Fruit fly (Drosophila melanogaster) whole organism, wandering third instar larva: Measurements from ENCODE around the gene mex1.
A peak's percentile ranks its signal among the peaks of the same experiment; 100 is the strongest.

Experiments used
- CG32264 ChIP-seq: fragments of 200-800 bp; sonication (Bioruptor generic); optimal IDR thresholded peaks from 2 replicates; lab custom pipeline; 2016; ENCODE audit warnings: missing biosample characterization, missing genetic modification characterization
- CrebA ChIP-seq: fragments of 200-800 bp; sonication (Bioruptor generic); optimal IDR thresholded peaks from 2 replicates; lab custom pipeline; 2016; ENCODE audit warnings: missing biosample characterization, mild to moderate bottlenecking, missing genetic modification characterization, borderline replicate concordance
- Dfd ChIP-seq: fragments of >200 bp; optimal IDR thresholded peaks from 2 replicates; lab custom pipeline; 2017; ENCODE audit warnings: missing biosample characterization, missing genetic modification characterization
- Dif ChIP-seq: fragments of 200-275, 200-300 bp; sonication (Bioruptor generic); optimal IDR thresholded peaks from 2 replicates; lab custom pipeline; 2018; ENCODE audit warnings: missing biosample characterization, missing genetic modification characterization; ENCODE audit not compliant: partially characterized antibody
- GATAd ChIP-seq: sonication (Bioruptor generic); optimal IDR thresholded peaks from 2 replicates; lab custom pipeline; 2016; ENCODE audit warnings: missing biosample characterization, missing genetic modification characterization
- Hnf4 ChIP-seq: fragments of 200-800 bp; sonication (Bioruptor generic); optimal IDR thresholded peaks from 2 replicates; lab custom pipeline; 2016; ENCODE audit warnings: missing biosample characterization, mild to moderate bottlenecking, missing genetic modification characterization
- Hr83 ChIP-seq: fragments of 200-300 bp; sonication (Bioruptor generic); optimal IDR thresholded peaks from 2 replicates; lab custom pipeline; 2016; ENCODE audit warnings: missing biosample characterization, mild to moderate bottlenecking, missing genetic modification characterization, moderate library complexity; ENCODE audit not compliant: poor library complexity, severe bottlenecking
- Jra ChIP-seq: sonication (Bioruptor generic); optimal IDR thresholded peaks from 2 replicates; lab custom pipeline; 2016; ENCODE audit warnings: missing biosample characterization, missing genetic modification characterization
- Mio ChIP-seq: sonication (Bioruptor generic); optimal IDR thresholded peaks from 2 replicates; lab custom pipeline; 2016; ENCODE audit warnings: missing biosample characterization, missing genetic modification characterization
- Myc ChIP-seq: fragments of >200 bp; optimal IDR thresholded peaks from 2 replicates; lab custom pipeline; 2017
- N ChIP-seq: fragments of >200 bp; optimal IDR thresholded peaks from 2 replicates; lab custom pipeline; 2018; ENCODE audit warnings: missing biosample characterization, missing external identifiers, missing genetic modification characterization
- Rel ChIP-seq, 2 experiments: fragments of 200-800 bp; sonication (Bioruptor generic) in 1 of 2; optimal IDR thresholded peaks; 2 replicates in 1 of 2; 3 replicates in 1 of 2; lab custom pipeline; 2016 to 2019; ENCODE audit warnings: mild to moderate bottlenecking in 2 of 2, missing biosample characterization in 2 of 2, missing genetic modification characterization in 2 of 2, moderate library complexity in 1 of 2
- Sp1 ChIP-seq: fragments of 200-800 bp; sonication (Bioruptor generic); optimal IDR thresholded peaks from 3 replicates; lab custom pipeline; 2019; ENCODE audit warnings: missing biosample characterization, mild to moderate bottlenecking, missing genetic modification characterization, moderate library complexity
- Vsx2 ChIP-seq: fragments of 200-300, 225-300 bp; sonication (Bioruptor generic); optimal IDR thresholded peaks from 2 replicates; lab custom pipeline; 2018; ENCODE audit warnings: missing biosample characterization, missing genetic modification characterization; ENCODE audit not compliant: partially characterized antibody
- br ChIP-seq: fragments of 200-800 bp; sonication (Bioruptor generic); optimal IDR thresholded peaks from 2 replicates; lab custom pipeline; 2016; ENCODE audit warnings: missing biosample characterization, missing genetic modification characterization
- brk ChIP-seq: fragments of 200-800 bp; sonication (Bioruptor generic); optimal IDR thresholded peaks from 2 replicates; lab custom pipeline; 2016; ENCODE audit warnings: missing biosample characterization, mild to moderate bottlenecking, missing genetic modification characterization
- dl ChIP-seq, 2 experiments: fragments of 175-275, 200-275 bp in 1 of 2; fragments of 200-275 bp in 1 of 2; sonication (Bioruptor generic); optimal IDR thresholded peaks; lab custom pipeline; 2018; ENCODE audit warnings: mild to moderate bottlenecking in 2 of 2, missing biosample characterization in 2 of 2, missing genetic modification characterization in 2 of 2, moderate library complexity in 2 of 2; ENCODE audit not compliant: partially characterized antibody in 2 of 2, insufficient read depth in 1 of 2
- dmrt93B ChIP-seq: fragments of 200-800 bp; sonication (Bioruptor generic); optimal IDR thresholded peaks from 2 replicates; lab custom pipeline; 2018; ENCODE audit warnings: missing biosample characterization, mild to moderate bottlenecking, missing genetic modification characterization
- dsf ChIP-seq: sonication (Bioruptor generic); optimal IDR thresholded peaks from 2 replicates; lab custom pipeline; 2016; ENCODE audit warnings: missing biosample characterization, missing genetic modification characterization, borderline replicate concordance
- ey ChIP-seq: fragments of 200-800 bp; sonication (Bioruptor generic); optimal IDR thresholded peaks from 2 replicates; lab custom pipeline; 2016; ENCODE audit warnings: missing biosample characterization, missing genetic modification characterization
- foxo ChIP-seq, 2 experiments: fragments of 200-800 bp; sonication (Bioruptor generic); optimal IDR thresholded peaks; 2 replicates in 1 of 2; 3 replicates in 1 of 2; lab custom pipeline; 2016 to 2017; ENCODE audit warnings: missing biosample characterization in 2 of 2, missing genetic modification characterization in 2 of 2
- fru ChIP-seq: fragments of 200-800 bp; sonication (Bioruptor generic); optimal IDR thresholded peaks from 3 replicates; lab custom pipeline; 2016; ENCODE audit warnings: missing biosample characterization, mild to moderate bottlenecking, missing genetic modification characterization
- h ChIP-seq: fragments of 200-800 bp; sonication (Bioruptor generic); optimal IDR thresholded peaks from 3 replicates; lab custom pipeline; 2016; ENCODE audit warnings: missing biosample characterization, mild to moderate bottlenecking, missing genetic modification characterization
- jim ChIP-seq: fragments of 175-275, 200-325 bp; sonication (Bioruptor generic); optimal IDR thresholded peaks from 2 replicates; lab custom pipeline; 2016; ENCODE audit warnings: missing biosample characterization, mild to moderate bottlenecking, missing genetic modification characterization
- lola ChIP-seq: fragments of >200 bp; optimal IDR thresholded peaks from 2 replicates; lab custom pipeline; 2017; ENCODE audit warnings: missing biosample characterization, missing genetic modification characterization
- pan ChIP-seq: fragments of >200 bp; optimal IDR thresholded peaks from 2 replicates; lab custom pipeline; 2017
- psq ChIP-seq: fragments of 200-800 bp; sonication (Bioruptor generic); optimal IDR thresholded peaks from 3 replicates; lab custom pipeline; 2017; ENCODE audit warnings: missing biosample characterization, mild to moderate bottlenecking, missing genetic modification characterization, moderate library complexity
- rgr ChIP-seq: fragments of 200-800 bp; sonication (Bioruptor generic); optimal IDR thresholded peaks from 3 replicates; lab custom pipeline; 2016; ENCODE audit warnings: missing biosample characterization, mild to moderate bottlenecking, missing genetic modification characterization
- sage ChIP-seq: fragments of 200-800 bp; sonication (Bioruptor generic); optimal IDR thresholded peaks from 2 replicates; lab custom pipeline; 2016; ENCODE audit warnings: missing biosample characterization, mild to moderate bottlenecking, missing genetic modification characterization
- sv ChIP-seq: fragments of 200-800 bp; sonication (Bioruptor generic); optimal IDR thresholded peaks from 3 replicates; lab custom pipeline; 2016; ENCODE audit warnings: missing biosample characterization, missing genetic modification characterization
- tai ChIP-seq: sonication (Bioruptor generic); optimal IDR thresholded peaks from 2 replicates; lab custom pipeline; 2016; ENCODE audit warnings: missing biosample characterization, missing genetic modification characterization
- woc ChIP-seq: sonication (Bioruptor generic); optimal IDR thresholded peaks from 2 replicates; lab custom pipeline; 2016; ENCODE audit warnings: missing biosample characterization, mild to moderate bottlenecking, missing genetic modification characterization

The mex1 gene

DNA sequence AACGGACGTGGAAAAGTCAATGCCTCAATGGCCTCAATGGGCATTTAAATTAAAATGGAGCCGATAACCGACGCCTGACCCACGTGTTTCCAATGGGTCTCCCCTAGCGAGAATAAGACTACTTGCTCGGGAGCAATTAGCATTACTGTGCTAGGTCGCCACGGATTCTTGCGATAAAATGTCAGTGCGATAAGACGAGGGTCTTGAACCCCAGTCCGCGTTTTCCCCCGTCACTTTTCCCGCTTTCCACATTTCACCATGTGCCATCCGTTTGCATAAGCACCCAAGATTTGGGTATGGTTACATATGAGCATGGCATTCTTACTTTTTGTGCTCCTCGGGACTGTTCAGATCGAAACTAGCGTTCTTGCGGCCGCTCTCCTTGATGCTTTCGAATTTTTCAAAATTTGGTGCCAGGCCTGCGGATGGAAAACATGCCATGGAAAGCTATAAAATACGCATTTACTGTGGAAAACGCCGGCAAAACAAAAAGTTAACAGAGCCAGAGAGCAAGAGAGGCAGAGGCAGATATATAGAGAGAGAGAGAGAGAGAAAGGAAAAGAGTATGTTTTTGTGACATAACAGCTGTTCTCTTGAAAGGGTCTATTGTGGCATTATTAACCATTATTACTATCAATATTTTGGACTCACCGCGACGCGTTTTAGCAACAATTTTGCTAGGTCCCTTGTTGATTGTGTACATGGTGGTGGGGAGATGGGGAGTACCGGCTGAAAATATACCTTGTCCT, 12.1 kb downstream of the mex1 start:
- peak; percentile 92 for TF ChIP-seq Dif (GFP tag; lab: Kevin White, UChicago)
- no peak for TF ChIP-seq Rel (GFP tag; optimal IDR thresholded peaks at IDR 0.05; lab: Kevin White, UChicago)
- peak; percentile 95 for TF ChIP-seq Rel (tag; optimal IDR thresholded peaks at IDR 0.05; lab: Kevin White, UChicago)
- no peak for TF ChIP-seq sv (GFP tag; lab: Kevin White, UChicago)
- TF ChIP-seq dl (GFP tag; optimal IDR thresholded peaks at IDR 0.05; lab: Kevin White, UChicago; ENCODE audit: insufficient read depth in 1 of 2, partially characterized antibody in 2 of 2): peak; percentile 80 to 81
- no peak for TF ChIP-seq Jra (GFP tag; lab: Kevin White, UChicago)
- TF ChIP-seq GATAd: no peak
- TF ChIP-seq, all 38 proteins: peak for 3

- TF ChIP-seq sage (peak; percentile 2), dsf (GFP tag; lab: Kevin White, UChicago) (no peak)
Measured at dm6 chr3L:15506174-15506926, 13.0 kb downstream of the mex1 start.

dm6 chr3L:15504687-15505086, 14.7 kb downstream of the mex1 start, which contains the start of gene CG7857:
CG7857 (minus strand) TSS chr3L:15504894.
- no peak for TF ChIP-seq h (GFP tag; lab: Kevin White, UChicago)
- no peak for TF ChIP-seq Rel (GFP tag; optimal IDR thresholded peaks at IDR 0.05; lab: Kevin White, UChicago)
- peak; percentile 29 for TF ChIP-seq Rel (tag; optimal IDR thresholded peaks at IDR 0.05; lab: Kevin White, UChicago)
- peak; percentile 14 for TF ChIP-seq sage

dm6 chr3L:15502256-15502655, 17.1 kb downstream of the mex1 start:
- TF ChIP-seq Myc (lab: Kevin White, UChicago) (no peak), dl (GFP tag; optimal IDR thresholded peaks at IDR 0.05; lab: Kevin White, UChicago; ENCODE audit: insufficient read depth in 1 of 2, partially characterized antibody in 2 of 2) (no peak), Sp1 (GFP tag; lab: Kevin White, UChicago) (no peak), Rel (GFP tag; optimal IDR thresholded peaks at IDR 0.05; lab: Kevin White, UChicago) (no peak), Rel (tag; optimal IDR thresholded peaks at IDR 0.05; lab: Kevin White, UChicago) (no peak), rgr (no peak), tai (no peak), GATAd (no peak)

DNA sequence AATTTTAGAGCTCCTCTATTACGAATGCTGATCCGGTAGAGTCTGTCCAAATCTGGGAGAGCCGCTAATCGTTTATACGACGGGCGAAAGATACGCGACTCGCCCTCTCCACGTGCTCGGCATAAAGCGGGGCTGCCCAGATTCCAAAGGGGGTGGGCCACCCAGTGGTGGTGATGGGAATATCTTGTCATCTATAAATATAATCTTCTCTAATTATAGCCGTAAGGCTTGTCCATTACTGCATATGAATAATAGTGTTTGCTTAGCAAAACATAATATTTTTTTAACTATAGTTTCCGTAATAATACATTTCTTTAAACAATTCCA, 17.8 kb downstream of the mex1 start:
- TF ChIP-seq woc (GFP tag; lab: Kevin White, UChicago) (peak; percentile 32), jim (no peak)

dm6 chr3L:15500813-15501645, 18.4 kb downstream of the mex1 start, which contains the start of gene CG7272:
CG7272 (plus strand) TSS chr3L:15500938.
- TF ChIP-seq woc (GFP tag; lab: Kevin White, UChicago) (peak; percentile 29), dmrt93B (GFP tag; lab: Kevin White, UChicago) (no peak), ey (GFP tag; lab: Kevin White, UChicago) (no peak), foxo (GFP tag; optimal IDR thresholded peaks at IDR 0.05; lab: Kevin White, UChicago) (no peak), Dif (GFP tag; lab: Kevin White, UChicago) (peak; percentile 64), sage (no peak), Hnf4 (GFP tag; lab: Kevin White, UChicago) (no peak), h (GFP tag; lab: Kevin White, UChicago) (peak; percentile 51), CG32264 (GFP tag; lab: Kevin White, UChicago) (no peak), br (GFP tag; lab: Kevin White, UChicago) (peak; percentile 42), dl (GFP tag; optimal IDR thresholded peaks at IDR 0.05; lab: Kevin White, UChicago; ENCODE audit: insufficient read depth in 1 of 2, partially characterized antibody in 2 of 2) (no peak), dsf (GFP tag; lab: Kevin White, UChicago) (no peak), fru (GFP tag; lab: Kevin White, UChicago) (no peak), Mio (no peak), Dfd (GFP tag; lab: Kevin White, UChicago) (no peak), GATAd (no peak), lola (GFP tag; lab: Kevin White, UChicago) (no peak), Hr83 (GFP tag; lab: Kevin White, UChicago) (peak; percentile 30), Rel (GFP tag; optimal IDR thresholded peaks at IDR 0.05; lab: Kevin White, UChicago) (no peak), Rel (tag; optimal IDR thresholded peaks at IDR 0.05; lab: Kevin White, UChicago) (peak; percentile 96), pan (lab: Kevin White, UChicago) (no peak), jim (peak; percentile 86), psq (GFP tag; lab: Kevin White, UChicago) (no peak), Jra (GFP tag; lab: Kevin White, UChicago) (no peak), Vsx2 (GFP tag; lab: Kevin White, UChicago) (no peak), tai (no peak), N (GFP tag; lab: Kevin White, UChicago) (no peak), CrebA (no peak), Myc (lab: Kevin White, UChicago) (no peak), brk (GFP tag; lab: Kevin White, UChicago) (no peak)
